Worm (Caenorhabditis elegans): ENCODE results near the gene Y47D7A.7.

DNA sequence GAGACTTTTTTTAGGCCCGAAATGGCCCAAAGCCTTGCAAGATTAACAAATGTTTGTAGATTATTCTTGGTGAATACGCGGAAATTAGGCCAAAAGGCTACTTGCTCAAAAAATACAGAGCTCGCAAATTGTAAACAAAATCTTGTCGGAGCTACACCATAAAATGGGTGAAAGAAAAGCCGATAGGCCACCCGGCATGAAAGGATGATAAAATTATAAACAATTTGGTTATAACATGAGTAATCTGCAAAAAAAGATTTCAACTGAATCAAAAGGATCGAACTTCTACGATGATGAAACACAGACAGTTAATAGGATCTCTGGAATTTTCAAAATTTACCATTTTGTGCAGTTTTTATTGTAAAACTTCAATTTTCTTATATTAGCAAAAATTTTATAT is 21.5 kb downstream of the Y47D7A.7 start:
- no peak for TF ChIP-seq pes-1 (GFP tag; IDR thresholded peaks at IDR 0.05)
- TF ChIP-seq ceh-36 (tag; optimal IDR thresholded peaks at IDR 0.05) = no peak
- no peak for TF ChIP-seq ama-1 (optimal IDR thresholded peaks at IDR 0.05)
- no peak for TF ChIP-seq F13C5.2 (tag; optimal IDR thresholded peaks at IDR 0.05)
- no peak for TF ChIP-seq ceh-13 (GFP tag; optimal IDR thresholded peaks at IDR 0.05)
- no peak for TF ChIP-seq tra-4 (tag; optimal IDR thresholded peaks at IDR 0.05)
- no peak for TF ChIP-seq tbx-11 (GFP tag; IDR thresholded peaks at IDR 0.05)
- no peak for TF ChIP-seq hmg-4 (GFP tag; optimal IDR thresholded peaks at IDR 0.05)
- no peak for TF ChIP-seq aly-1 (tag; optimal IDR thresholded peaks at IDR 0.05)
- TF ChIP-seq B0310.2 (tag; optimal IDR thresholded peaks at IDR 0.05) = no peak
- no peak for TF ChIP-seq flt-1 (GFP tag; IDR thresholded peaks at IDR 0.05)
- no peak for TF ChIP-seq scrt-1 (GFP tag; IDR thresholded peaks at IDR 0.05)
- no peak for TF ChIP-seq tbx-37 (GFP tag; conservative IDR thresholded peaks at IDR 0.05)
- no peak for TF ChIP-seq hnd-1 (tag; optimal IDR thresholded peaks at IDR 0.05)
